Fruit fly (Drosophila melanogaster) Kc167 (cell line): ENCODE measurements around the gene heix.

Experiments
- Myc ChIP-seq: fragments of >200 bp; optimal IDR thresholded peaks from 2 replicates; lab custom pipeline; 2017; ENCODE audit warnings: missing external identifiers
- Sin3A ChIP-seq: fragments of >200 bp; optimal IDR thresholded peaks from 2 replicates; lab custom pipeline; 2018; ENCODE audit warnings: missing external identifiers
- h ChIP-seq: fragments of >200 bp; optimal IDR thresholded peaks from 3 replicates; lab custom pipeline; 2018; ENCODE audit warnings: missing external identifiers
- ttk ChIP-seq: sonication (Bioruptor generic); optimal IDR thresholded peaks from 2 replicates; lab custom pipeline; 2017; ENCODE audit warnings: missing external identifiers

DNA sequence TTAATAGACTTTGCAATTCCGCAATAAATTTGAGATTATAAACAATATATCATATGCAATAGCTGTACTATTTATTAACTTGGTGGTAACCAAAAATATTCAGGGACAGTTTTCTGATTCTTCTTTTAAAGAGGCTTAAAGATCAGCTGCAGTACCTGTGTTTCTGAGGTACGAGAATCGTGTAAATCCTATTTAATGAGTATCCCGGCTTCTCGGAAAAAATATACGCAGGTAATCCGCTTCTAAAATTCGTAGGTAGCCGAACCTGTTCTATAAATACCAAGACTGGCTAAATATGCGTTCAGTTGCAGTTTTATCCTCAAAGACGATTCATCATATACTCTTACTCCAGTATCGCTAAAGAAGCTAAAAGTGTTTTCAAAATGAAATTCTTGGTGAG is 30.0 kb upstream of the heix start, which contains the start of gene CG4440:
- TF ChIP-seq ttk (lab: Kevin White, UChicago) (no peak), Myc (lab: Kevin White, UChicago) (no peak), Sin3A (lab: Kevin White, UChicago) (no peak), h (lab: Kevin White, UChicago) (no peak)
